Fruit fly (Drosophila melanogaster): ENCODE results near the gene CG15170.

Gene CG15170

DNA sequence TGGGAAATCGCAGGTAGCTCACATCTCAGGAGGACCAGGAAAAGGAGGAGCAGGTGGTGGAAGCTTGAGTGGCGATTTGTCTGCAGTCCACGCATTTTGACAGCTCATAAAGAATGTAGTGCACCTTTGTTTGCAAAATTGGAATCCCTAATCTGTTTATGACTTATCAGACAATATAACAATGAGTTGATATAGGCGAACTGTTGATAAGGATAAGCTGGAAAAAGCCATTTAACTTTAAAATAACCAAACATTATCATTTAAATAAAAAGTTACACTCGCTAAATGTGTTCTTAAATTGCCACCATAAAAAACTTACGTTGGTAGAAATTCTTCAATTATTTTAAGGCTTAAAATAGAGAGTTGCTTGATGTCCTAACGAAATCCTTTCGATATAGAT is at the start of gene CG15170:
CG15170 (minus strand) TSS at position 101 of the 400 bp plus-strand sequence.
- TF ChIP-seq psq (optimal IDR thresholded peaks at IDR 0.05) (no peak), EcR (GFP tag; optimal IDR thresholded peaks at IDR 0.05) (no peak), Dll (optimal IDR thresholded peaks at IDR 0.05) (no peak), pan (optimal IDR thresholded peaks at IDR 0.05) (no peak)

DNA sequence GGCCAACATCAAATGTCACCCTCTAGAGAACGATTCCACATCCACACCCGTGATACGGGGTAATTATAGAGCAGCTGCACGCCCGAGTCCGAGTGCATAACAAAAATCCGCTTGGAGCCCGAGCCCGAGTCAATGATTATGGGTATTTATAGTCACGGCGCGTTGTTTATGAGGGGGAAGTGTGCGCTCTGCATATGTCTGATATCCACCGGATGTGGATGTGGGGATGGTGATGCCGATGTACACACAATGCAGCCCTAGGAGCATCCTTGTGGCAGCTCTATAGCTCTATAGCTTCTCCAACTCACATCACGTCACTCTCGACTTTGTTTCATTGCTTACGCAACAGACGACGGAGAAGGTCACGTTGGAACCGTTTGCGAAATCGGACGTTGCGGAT is 47.4 kb upstream of the CG15170 start:
- TF ChIP-seq Dll (optimal IDR thresholded peaks at IDR 0.05): no peak
- TF ChIP-seq EcR (GFP tag; optimal IDR thresholded peaks at IDR 0.05): no peak
- no peak for TF ChIP-seq pan (optimal IDR thresholded peaks at IDR 0.05)
- TF ChIP-seq usp (GFP tag; optimal IDR thresholded peaks at IDR 0.05): no peak
- TF ChIP-seq CG8478 (optimal IDR thresholded peaks at IDR 0.05): no peak
- no peak for TF ChIP-seq psq (optimal IDR thresholded peaks at IDR 0.05)

DNA sequence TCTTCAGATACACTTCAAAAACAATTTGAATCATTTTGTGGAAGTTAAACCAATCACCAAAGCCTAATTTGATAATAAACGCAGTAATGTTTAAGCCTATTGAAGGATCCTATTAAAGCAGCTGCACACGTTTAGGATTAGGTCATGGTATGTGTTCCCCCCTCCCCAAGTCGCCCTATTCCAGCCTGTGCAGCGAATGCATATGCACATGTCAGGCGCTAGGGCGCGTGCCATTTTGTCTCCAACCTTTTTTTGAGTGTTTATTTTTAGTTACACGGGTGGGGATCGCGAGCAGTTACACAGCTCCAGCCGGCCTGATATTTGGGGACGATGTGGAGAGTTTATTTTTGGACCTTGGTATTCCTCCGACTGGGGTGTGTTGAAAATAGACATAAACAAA is 47.0 kb upstream of the CG15170 start:
- TF ChIP-seq usp (GFP tag; optimal IDR thresholded peaks at IDR 0.05) (no peak), pan (optimal IDR thresholded peaks at IDR 0.05) (no peak), psq (optimal IDR thresholded peaks at IDR 0.05) (no peak), CG8478 (optimal IDR thresholded peaks at IDR 0.05) (no peak), Dll (optimal IDR thresholded peaks at IDR 0.05) (no peak), EcR (GFP tag; optimal IDR thresholded peaks at IDR 0.05) (no peak)

DNA sequence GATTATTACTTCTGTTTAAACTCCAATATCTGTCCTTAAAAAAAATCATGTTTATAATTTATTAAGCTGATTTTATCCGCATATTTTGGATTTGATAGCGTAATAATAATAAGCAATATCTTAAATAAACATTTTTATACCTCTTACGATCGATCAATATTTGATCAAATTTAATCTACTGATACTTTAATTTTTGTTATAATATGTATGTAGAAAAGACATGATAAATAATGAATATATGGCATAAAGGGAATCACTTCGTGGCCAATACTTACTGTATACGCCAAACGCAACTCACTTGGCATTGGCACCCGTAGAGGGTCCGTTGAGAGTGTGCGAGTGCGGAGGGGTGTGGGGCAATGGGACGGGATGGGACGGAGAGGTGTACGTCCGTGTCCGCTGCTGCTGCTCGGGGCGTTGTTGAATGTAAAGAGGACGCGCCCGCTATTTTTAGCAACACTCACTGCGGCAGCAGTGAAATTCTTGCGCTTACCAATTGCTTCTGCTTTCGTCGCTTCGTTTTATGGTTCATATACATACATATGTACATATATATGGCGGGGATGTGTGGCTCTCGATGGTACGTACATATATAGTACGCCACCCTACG is 46.2 kb upstream of the CG15170 start:
- no peak for TF ChIP-seq EcR (GFP tag; optimal IDR thresholded peaks at IDR 0.05)
- no peak for TF ChIP-seq psq (optimal IDR thresholded peaks at IDR 0.05)

DNA sequence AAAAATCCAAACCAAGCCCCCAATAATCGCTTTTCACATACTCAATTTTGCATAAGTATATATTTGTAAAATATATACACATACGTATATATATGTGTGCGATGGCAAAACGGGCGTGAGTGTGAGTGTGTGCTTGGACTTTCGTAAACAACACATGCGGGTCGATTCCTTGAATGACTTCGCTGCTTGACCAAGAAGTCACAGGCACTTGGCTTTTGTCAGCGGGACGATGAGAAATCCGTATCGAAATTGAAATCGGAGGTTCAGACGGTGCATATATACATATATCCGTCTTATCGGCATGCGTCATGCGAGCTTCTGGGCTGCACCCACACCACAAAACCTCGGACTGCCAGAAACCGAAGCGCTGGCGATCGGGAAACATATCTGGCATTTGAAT is 45.0 kb upstream of the CG15170 start:
- TF ChIP-seq CG8478 (optimal IDR thresholded peaks at IDR 0.05): no peak
- no peak for TF ChIP-seq Dll (optimal IDR thresholded peaks at IDR 0.05)
- TF ChIP-seq usp (GFP tag; optimal IDR thresholded peaks at IDR 0.05): no peak
- TF ChIP-seq psq (optimal IDR thresholded peaks at IDR 0.05): no peak
- no peak for TF ChIP-seq EcR (GFP tag; optimal IDR thresholded peaks at IDR 0.05)
- no peak for TF ChIP-seq pan (optimal IDR thresholded peaks at IDR 0.05)

DNA sequence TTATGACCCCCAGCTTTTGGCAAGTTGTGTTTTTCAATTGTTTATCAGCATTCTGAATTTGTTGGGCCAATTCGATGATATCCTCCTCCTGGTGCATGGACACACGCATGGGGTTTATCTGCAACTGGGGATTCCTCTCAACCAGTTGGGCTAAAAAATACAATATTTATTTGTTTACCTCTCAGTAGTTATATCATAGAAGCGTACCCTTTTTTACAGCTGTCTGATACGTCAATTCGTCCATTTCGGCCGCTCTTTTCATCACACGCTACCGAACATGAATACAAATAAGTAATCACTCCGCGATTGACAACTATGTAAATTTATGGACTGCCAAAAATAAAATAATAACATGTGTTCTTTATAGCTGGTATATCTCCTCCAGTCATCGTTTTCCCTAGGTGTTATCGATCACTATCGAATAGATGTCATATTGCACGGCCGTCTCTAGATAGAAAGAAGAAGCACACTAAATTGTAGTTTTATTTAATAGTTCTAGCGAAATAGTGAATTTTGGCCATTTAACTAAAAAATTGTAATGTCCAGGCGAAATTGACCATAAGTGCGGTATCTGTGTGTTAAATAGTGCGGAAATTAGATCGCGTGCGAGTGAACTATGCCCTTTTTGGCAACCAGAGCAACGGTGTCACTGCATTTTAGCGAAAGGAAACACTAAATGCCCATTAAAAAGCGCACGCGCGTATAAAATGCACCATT is 44.3 kb upstream of the CG15170 start, which contains the start of the genes mib2 and CG31800:
mib2 (plus strand) TSS at position 232 of the 717 bp plus-strand sequence.
CG31800 (minus strand) TSS at position 364 of the 717 bp plus-strand sequence.
- TF ChIP-seq psq (optimal IDR thresholded peaks at IDR 0.05): no peak
- no peak for TF ChIP-seq Dll (optimal IDR thresholded peaks at IDR 0.05)
- TF ChIP-seq EcR (GFP tag; optimal IDR thresholded peaks at IDR 0.05): no peak
- TF ChIP-seq pan (optimal IDR thresholded peaks at IDR 0.05): no peak
- TF ChIP-seq usp (GFP tag; optimal IDR thresholded peaks at IDR 0.05): no peak
- TF ChIP-seq CG8478 (optimal IDR thresholded peaks at IDR 0.05): no peak

DNA sequence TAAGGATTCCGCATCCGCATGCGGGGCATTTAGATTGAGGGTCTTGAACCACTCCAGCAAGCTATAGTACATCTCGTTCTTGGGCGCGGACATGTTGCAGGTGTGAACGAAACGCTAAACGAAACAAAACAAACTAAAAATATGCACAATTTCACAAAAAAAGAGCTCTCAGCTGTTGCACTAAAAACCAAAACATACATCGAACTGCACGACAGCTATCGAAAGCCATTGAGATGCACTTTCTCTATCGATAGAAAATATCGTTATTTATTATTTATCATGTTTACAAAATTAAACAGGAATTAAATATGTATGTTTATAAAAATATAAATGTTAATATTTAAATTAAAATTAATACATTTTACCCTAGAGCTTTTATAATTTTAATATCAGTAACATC is 43.3 kb upstream of the CG15170 start, which contains the start of gene hook:
hook (minus strand) TSS at position 211 of the 400 bp plus-strand sequence.
- TF ChIP-seq usp (GFP tag; optimal IDR thresholded peaks at IDR 0.05) (no peak), pan (optimal IDR thresholded peaks at IDR 0.05) (no peak), CG8478 (optimal IDR thresholded peaks at IDR 0.05) (no peak), Dll (optimal IDR thresholded peaks at IDR 0.05) (no peak), psq (optimal IDR thresholded peaks at IDR 0.05) (no peak), EcR (GFP tag; optimal IDR thresholded peaks at IDR 0.05) (no peak)

DNA sequence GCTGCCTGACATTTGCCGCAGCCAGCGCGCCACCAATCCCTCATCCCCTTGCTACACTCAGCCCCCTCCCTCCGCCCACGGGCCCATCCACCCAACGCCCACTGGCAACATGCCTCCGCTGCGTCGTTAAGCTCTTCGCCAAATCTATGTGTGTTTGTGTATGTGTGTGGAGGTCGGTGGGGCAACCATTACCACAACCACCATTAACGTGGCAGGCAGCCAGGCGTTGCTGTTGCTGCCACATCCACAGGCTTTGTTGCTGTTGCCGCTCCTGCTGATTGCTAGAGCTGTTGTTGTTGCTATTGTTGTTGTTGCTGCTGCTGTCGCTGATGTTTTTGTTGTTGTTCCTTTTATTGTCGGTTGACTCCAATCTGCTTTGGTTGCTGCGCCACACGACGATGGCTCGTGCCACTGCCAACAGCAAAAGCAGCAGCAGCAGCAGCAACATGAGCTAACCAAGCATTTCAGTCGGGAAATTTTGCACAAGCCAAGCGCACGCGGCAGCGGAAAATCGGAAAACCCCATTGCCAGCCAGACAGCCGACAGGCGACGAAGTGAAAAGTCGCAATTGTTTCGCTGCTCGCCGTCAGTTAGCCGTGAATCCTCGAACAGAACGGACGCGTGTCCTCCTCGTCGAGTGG is 37.3 kb upstream of the CG15170 start, which contains the start of gene Sidpn:
Sidpn (plus strand) TSS at position 465 of the 641 bp plus-strand sequence.
- no peak for TF ChIP-seq psq (optimal IDR thresholded peaks at IDR 0.05)
- no peak for TF ChIP-seq CG8478 (optimal IDR thresholded peaks at IDR 0.05)
- no peak for TF ChIP-seq pan (optimal IDR thresholded peaks at IDR 0.05)
- no peak for TF ChIP-seq Dll (optimal IDR thresholded peaks at IDR 0.05)
- TF ChIP-seq usp (GFP tag; optimal IDR thresholded peaks at IDR 0.05): no peak
- no peak for TF ChIP-seq EcR (GFP tag; optimal IDR thresholded peaks at IDR 0.05)

DNA sequence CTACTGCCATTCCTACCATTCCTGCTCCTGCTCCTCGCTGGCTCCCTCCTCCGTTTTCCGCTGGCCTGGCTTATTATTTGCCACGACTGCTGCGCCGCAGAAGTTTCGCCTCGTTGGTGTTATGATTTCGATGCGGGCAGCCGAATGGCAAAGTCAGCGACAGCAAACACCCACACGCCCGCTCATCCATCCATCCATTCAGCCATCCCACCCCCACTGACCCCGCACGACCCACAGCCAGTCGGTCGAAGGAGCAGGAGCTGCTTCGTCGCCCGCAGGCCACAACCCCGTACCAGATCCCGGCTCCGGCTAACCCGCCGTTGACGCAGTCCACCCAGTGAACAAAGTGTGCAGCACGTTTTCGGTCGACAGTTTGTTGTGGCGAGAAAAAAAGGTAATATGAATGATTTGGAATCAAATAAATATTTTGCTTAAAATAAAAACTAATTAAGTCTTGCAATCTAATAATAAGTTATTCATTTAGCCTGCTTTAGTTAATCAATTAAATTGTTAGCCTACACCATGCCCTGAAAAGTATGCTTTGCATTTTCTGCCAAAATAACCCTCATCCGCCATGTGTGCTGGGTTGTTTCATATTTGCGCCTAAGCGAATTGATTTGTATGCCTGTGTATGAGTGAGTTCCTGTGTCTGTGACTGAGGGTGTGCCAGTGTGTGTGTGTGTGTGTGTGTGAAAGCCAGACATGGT is 36.6 kb upstream of the CG15170 start:
- TF ChIP-seq pan (optimal IDR thresholded peaks at IDR 0.05): no peak

DNA sequence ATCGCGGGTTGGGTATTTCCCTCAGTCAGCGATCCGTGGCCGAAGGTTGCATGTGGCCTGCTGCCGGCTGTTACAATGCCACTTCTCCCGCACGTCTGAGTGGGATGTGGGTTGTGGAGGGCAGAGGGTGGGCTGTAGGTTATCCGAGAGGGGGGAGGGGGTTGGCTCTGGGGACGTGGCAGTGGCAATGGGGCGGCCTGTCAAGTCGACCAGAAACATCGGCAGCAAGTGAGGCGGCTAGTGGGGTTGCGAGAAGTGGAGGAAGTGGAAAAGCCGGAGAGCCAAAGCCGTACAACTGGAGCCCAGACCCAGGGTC is 34.7 kb upstream of the CG15170 start:
- TF ChIP-seq EcR (GFP tag; optimal IDR thresholded peaks at IDR 0.05): no peak
- TF ChIP-seq Dll (optimal IDR thresholded peaks at IDR 0.05): no peak
- no peak for TF ChIP-seq CG8478 (optimal IDR thresholded peaks at IDR 0.05)
- TF ChIP-seq psq (optimal IDR thresholded peaks at IDR 0.05): no peak
- no peak for TF ChIP-seq pan (optimal IDR thresholded peaks at IDR 0.05)
- TF ChIP-seq usp (GFP tag; optimal IDR thresholded peaks at IDR 0.05): no peak

DNA sequence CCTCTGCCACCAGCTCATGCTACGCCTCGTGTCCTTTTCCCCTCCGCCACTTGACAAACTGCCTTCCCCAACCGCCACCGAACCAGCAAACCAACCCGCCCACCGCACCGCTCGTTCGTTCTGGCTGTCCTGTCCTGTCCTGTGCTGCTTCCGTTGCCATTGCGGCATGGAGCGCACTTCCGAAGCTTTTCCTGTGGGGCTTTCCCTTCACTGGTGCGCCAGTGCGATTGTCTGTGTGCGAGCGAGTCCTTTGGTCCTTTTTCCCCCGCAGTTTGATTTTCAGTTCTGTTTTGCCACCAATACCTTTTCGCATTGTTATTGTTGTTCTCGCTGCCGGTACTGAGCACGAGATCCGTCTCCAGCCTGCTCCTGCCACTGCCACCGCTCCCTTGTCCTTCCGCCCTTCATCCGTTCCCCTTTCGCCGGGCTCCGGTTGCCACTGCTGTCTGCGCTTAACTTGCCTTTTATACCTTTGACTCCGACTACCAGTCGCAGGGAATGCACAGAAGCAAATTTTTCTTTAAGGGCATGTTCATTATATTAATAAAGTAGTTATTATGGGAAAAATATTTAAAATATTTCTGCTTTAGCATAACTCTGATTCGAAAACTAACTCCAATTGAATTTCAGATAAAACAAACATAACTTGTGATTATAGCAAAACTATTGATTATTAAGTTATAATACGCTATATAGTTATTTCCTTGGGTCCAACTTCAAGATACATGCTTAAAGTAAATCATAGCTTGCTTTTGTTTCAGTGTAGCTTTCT is 34.1 kb upstream of the CG15170 start:
- no peak for TF ChIP-seq EcR (GFP tag; optimal IDR thresholded peaks at IDR 0.05)
- TF ChIP-seq psq (optimal IDR thresholded peaks at IDR 0.05): no peak
- TF ChIP-seq usp (GFP tag; optimal IDR thresholded peaks at IDR 0.05): no peak
- TF ChIP-seq Dll (optimal IDR thresholded peaks at IDR 0.05): no peak
- TF ChIP-seq CG8478 (optimal IDR thresholded peaks at IDR 0.05): no peak
- TF ChIP-seq pan (optimal IDR thresholded peaks at IDR 0.05): no peak

All from whole organism.